Worm (Caenorhabditis elegans) whole organism, L2 larva: Measurements from ENCODE around the gene R05G9R.1.

Source experiments
- C34F6.9 ChIP-seq: fragments of 150-350 bp; optimal IDR thresholded peaks from 2 replicates; lab custom pipeline; 2014; ENCODE audit warnings: missing biosample characterization, missing genetic modification characterization
- F13H6.1 ChIP-seq: sonication (generic microtip); optimal IDR thresholded peaks from 2 replicates; lab custom pipeline; 2016; ENCODE audit warnings: missing genetic modification characterization, missing compliant biosample characterization
- R02D3.7 ChIP-seq: fragments of 150-350 bp; optimal IDR thresholded peaks from 2 replicates; lab custom pipeline; 2014; ENCODE audit warnings: missing biosample characterization, missing genetic modification characterization
- Y55F3AM.14 ChIP-seq: fragments of 200-800 bp; sonication (Bioruptor generic); optimal IDR thresholded peaks from 2 replicates; lab custom pipeline; 2018; ENCODE audit warnings: mild to moderate bottlenecking, missing genetic modification characterization, missing compliant biosample characterization
- ZK546.5 ChIP-seq: sonication (generic microtip); optimal IDR thresholded peaks from 2 replicates; lab custom pipeline; 2017; ENCODE audit warnings: missing biosample characterization, missing genetic modification characterization
- alr-1 ChIP-seq: fragments of 150-350 bp; optimal IDR thresholded peaks from 2 replicates; lab custom pipeline; 2014; ENCODE audit warnings: missing biosample characterization, missing genetic modification characterization
- aly-2 ChIP-seq: fragments of 150-350 bp; optimal IDR thresholded peaks from 2 replicates; lab custom pipeline; 2014; ENCODE audit warnings: missing biosample characterization, missing genetic modification characterization
- ama-1 ChIP-seq: fragments of 150-350 bp; optimal IDR thresholded peaks from 2 replicates; lab custom pipeline; 2018; ENCODE audit warnings: inconsistent platforms
- blmp-1 ChIP-seq: sonication (generic microtip); optimal IDR thresholded peaks from 2 replicates; lab custom pipeline; 2017; ENCODE audit warnings: missing genetic modification characterization, mild to moderate bottlenecking, missing compliant biosample characterization, antibody characterized with exemption, moderate library complexity; ENCODE audit not compliant: insufficient read depth
- ceh-16 ChIP-seq: fragments of 150-350 bp; optimal IDR thresholded peaks from 2 replicates; lab custom pipeline; 2014; ENCODE audit warnings: missing biosample characterization, missing genetic modification characterization
- dmd-4 ChIP-seq: sonication (generic microtip); optimal IDR thresholded peaks from 2 replicates; lab custom pipeline; 2017; ENCODE audit warnings: missing biosample characterization, missing genetic modification characterization
- egl-27 ChIP-seq: sonication (generic microtip); optimal IDR thresholded peaks from 3 replicates; lab custom pipeline; 2017; ENCODE audit warnings: missing biosample characterization, missing genetic modification reagents, missing genetic modification characterization
- elt-1 ChIP-seq: fragments of 150-350 bp; optimal IDR thresholded peaks from 2 replicates; lab custom pipeline; 2014; ENCODE audit warnings: missing biosample characterization, missing genetic modification characterization
- elt-3 ChIP-seq: sonication (generic microtip); optimal IDR thresholded peaks from 2 replicates; lab custom pipeline; 2017; ENCODE audit warnings: missing biosample characterization, missing genetic modification characterization
- lin-11 ChIP-seq: fragments of 150-350 bp; sonication (generic microtip); optimal IDR thresholded peaks from 2 replicates; lab custom pipeline; 2014; ENCODE audit warnings: missing biosample characterization, missing genetic modification characterization, inconsistent platforms, mixed read lengths
- lin-13 ChIP-seq: fragments of 150-350 bp; optimal IDR thresholded peaks from 2 replicates; lab custom pipeline; 2014; ENCODE audit warnings: missing biosample characterization, missing genetic modification reagents, missing genetic modification characterization
- lin-39 ChIP-seq: fragments of 150-350 bp; optimal IDR thresholded peaks from 2 replicates; lab custom pipeline; 2014; ENCODE audit warnings: missing biosample characterization, missing genetic modification reagents, missing genetic modification characterization
- lsy-2 ChIP-seq, 2 experiments: fragments of 150-350 bp in 1 of 2; sonication (generic microtip) in 1 of 2; optimal IDR thresholded peaks; 2 replicates each; lab custom pipeline; 2014 to 2017; ENCODE audit warnings: missing biosample characterization in 2 of 2, missing genetic modification characterization in 2 of 2
- mab-5 ChIP-seq: fragments of 150-350 bp; optimal IDR thresholded peaks from 2 replicates; lab custom pipeline; 2014; ENCODE audit warnings: missing biosample characterization, missing genetic modification characterization
- mbf-1 ChIP-seq: sonication (generic microtip); optimal IDR thresholded peaks from 2 replicates; lab custom pipeline; 2017; ENCODE audit warnings: missing biosample characterization, missing genetic modification characterization
- nhr-10 ChIP-seq: sonication (generic microtip); optimal IDR thresholded peaks from 2 replicates; lab custom pipeline; 2017; ENCODE audit warnings: missing biosample characterization, missing genetic modification characterization
- nhr-11 ChIP-seq: fragments of 150-350 bp; optimal IDR thresholded peaks from 2 replicates; lab custom pipeline; 2014; ENCODE audit warnings: missing biosample characterization, missing genetic modification characterization
- nhr-12 ChIP-seq: fragments of 150-350 bp; optimal IDR thresholded peaks from 2 replicates; lab custom pipeline; 2014; ENCODE audit warnings: missing biosample characterization, missing genetic modification characterization
- nhr-23 ChIP-seq: fragments of 150-350 bp; optimal IDR thresholded peaks from 2 replicates; lab custom pipeline; 2014; ENCODE audit warnings: missing biosample characterization, missing genetic modification reagents, missing genetic modification characterization
- nhr-237 ChIP-seq: fragments of 150-350 bp; optimal IDR thresholded peaks from 2 replicates; lab custom pipeline; 2014; ENCODE audit warnings: missing biosample characterization, missing genetic modification characterization
- nhr-25 ChIP-seq: fragments of 150-350 bp; sonication (generic microtip); optimal IDR thresholded peaks from 3 replicates; lab custom pipeline; 2014; ENCODE audit warnings: missing biosample characterization, missing genetic modification characterization
- nhr-77 ChIP-seq: fragments of 150-350 bp; optimal IDR thresholded peaks from 2 replicates; lab custom pipeline; 2014; ENCODE audit warnings: missing biosample characterization, missing genetic modification characterization
- sem-4 ChIP-seq: fragments of 150-350 bp; optimal IDR thresholded peaks from 2 replicates; lab custom pipeline; 2014; ENCODE audit warnings: missing biosample characterization, missing genetic modification reagents, missing genetic modification characterization
- skn-1 ChIP-seq: sonication (generic microtip); optimal IDR thresholded peaks from 2 replicates; lab custom pipeline; 2017; ENCODE audit warnings: missing biosample characterization, missing genetic modification characterization
- sma-9 ChIP-seq, 2 experiments: fragments of 150-350 bp in 1 of 2; sonication (generic microtip) in 1 of 2; optimal IDR thresholded peaks; 2 replicates each; lab custom pipeline; 2014 to 2016; ENCODE audit warnings: missing genetic modification characterization in 2 of 2, mild to moderate bottlenecking in 1 of 2, missing biosample characterization in 1 of 2, missing compliant biosample characterization in 1 of 2, missing genetic modification reagents in 1 of 2, moderate library complexity in 1 of 2
- snpc-4 ChIP-seq: fragments of 150-350 bp; optimal IDR thresholded peaks from 2 replicates; lab custom pipeline; 2014; ENCODE audit warnings: missing biosample characterization, missing genetic modification characterization
- unc-39 ChIP-seq: fragments of 150-350 bp; optimal IDR thresholded peaks from 2 replicates; lab custom pipeline; 2014; ENCODE audit warnings: missing biosample characterization, missing genetic modification characterization
- ztf-1 ChIP-seq: fragments of 200-800 bp; sonication (Bioruptor generic); conservative IDR thresholded peaks from 2 replicates; pipeline ENCODE4 v1.3.6; 2022; ENCODE audit warnings: missing genetic modification characterization, missing compliant biosample characterization
- ztf-11 ChIP-seq: sonication (generic microtip); optimal IDR thresholded peaks from 2 replicates; lab custom pipeline; 2017; ENCODE audit warnings: missing biosample characterization, missing genetic modification characterization
- ztf-4 ChIP-seq: fragments of 150-350 bp; optimal IDR thresholded peaks from 2 replicates; lab custom pipeline; 2014; ENCODE audit warnings: missing biosample characterization, missing genetic modification characterization

R05G9R.1 gene

ce11 chrII:6513357-6513756 lies 454 bp downstream of the R05G9R.1 start:
- TF ChIP-seq nhr-23 (tag; lab: Kevin White, UChicago) (no peak), nhr-237 (no peak), C34F6.9 (no peak), alr-1 (tag; lab: Kevin White, UChicago) (no peak), nhr-12 (tag; lab: Kevin White, UChicago) (no peak), elt-3 (tag; lab: Kevin White, UChicago) (no peak), ztf-11 (tag; lab: Kevin White, UChicago) (no peak), nhr-11 (no peak), blmp-1 (tag; lab: Kevin White, UChicago) (no peak), lin-39 (tag; lab: Kevin White, UChicago) (no peak), mab-5 (tag; lab: Kevin White, UChicago) (no peak), dmd-4 (tag; lab: Kevin White, UChicago) (no peak), ztf-1 (GFP tag; lab: Robert Waterston, UW) (no peak), ZK546.5 (tag; lab: Kevin White, UChicago) (no peak), nhr-25 (tag; lab: Kevin White, UChicago) (no peak)

- TF ChIP-seq snpc-4 (tag; lab: Kevin White, UChicago): no peak
- peak; percentile 35 for TF ChIP-seq C34F6.9
These were observed 11.0 kb downstream of the R05G9R.1 start, which contains the start of gene R05G9.1 for ce11 chrII:6502826-6503225. R05G9.1 (plus strand) TSS chrII:6503168.

ce11 chrII:6501420-6501819 lies 12.4 kb downstream of the R05G9R.1 start, which contains the start of gene R05G9.3:
R05G9.3 (minus strand) TSS chrII:6501520.
- TF ChIP-seq sma-9 (GFP tag; optimal IDR thresholded peaks at IDR 0.05; lab: Kevin White, UChicago) (no peak), sma-9 (tag; optimal IDR thresholded peaks at IDR 0.05; lab: Kevin White, UChicago) (no peak), nhr-12 (tag; lab: Kevin White, UChicago) (no peak), ama-1 (no peak), elt-1 (tag; lab: Kevin White, UChicago) (no peak), nhr-11 (no peak), nhr-77 (tag; lab: Kevin White, UChicago) (no peak), ztf-11 (tag; lab: Kevin White, UChicago) (no peak), Y55F3AM.14 (GFP tag; lab: Kevin White, UChicago) (no peak), snpc-4 (tag; lab: Kevin White, UChicago) (no peak), aly-2 (tag; lab: Kevin White, UChicago) (no peak), egl-27 (no peak), lsy-2 (tag; optimal IDR thresholded peaks at IDR 0.05; lab: Kevin White, UChicago) (no peak), sem-4 (tag; lab: Kevin White, UChicago) (no peak), R02D3.7 (no peak), ceh-16 (no peak), F13H6.1 (tag; lab: Kevin White, UChicago) (no peak), nhr-25 (tag; lab: Kevin White, UChicago) (no peak), mbf-1 (tag; lab: Kevin White, UChicago) (no peak), ztf-4 (tag; lab: Kevin White, UChicago) (no peak), skn-1 (tag; lab: Kevin White, UChicago) (no peak)

ce11 chrII:6500161-6500560 lies 13.7 kb downstream of the R05G9R.1 start, which contains the start of gene R05G9.5:
R05G9.5 (minus strand) TSS chrII:6500261.
- no peak for TF ChIP-seq lin-13 (GFP tag; lab: Kevin White, UChicago)
- no peak for TF ChIP-seq snpc-4 (tag; lab: Kevin White, UChicago)
- no peak for TF ChIP-seq Y55F3AM.14 (GFP tag; lab: Kevin White, UChicago)
- no peak for TF ChIP-seq nhr-25 (tag; lab: Kevin White, UChicago)
- no peak for TF ChIP-seq lin-39 (tag; lab: Kevin White, UChicago)
- TF ChIP-seq, all 48 proteins: peak for 0

ce11 chrII:6499067-6499466 lies 14.7 kb downstream of the R05G9R.1 start, which contains the start of gene twk-49:
twk-49 (minus strand) TSS chrII:6499167.
- no peak for TF ChIP-seq nhr-10 (tag; lab: Kevin White, UChicago)
- no peak for TF ChIP-seq lin-11 (tag; lab: Kevin White, UChicago)
- no peak for TF ChIP-seq egl-27
- TF ChIP-seq nhr-77 (tag; lab: Kevin White, UChicago): no peak
- TF ChIP-seq unc-39 (tag; lab: Kevin White, UChicago): no peak
- TF ChIP-seq Y55F3AM.14 (GFP tag; lab: Kevin White, UChicago): no peak
